Worm (Caenorhabditis elegans) whole organism, L4 larva: ENCODE results near the gene inpp-1.

Experiments used
- aly-2 ChIP-seq: sonication (generic microtip); optimal IDR thresholded peaks from 2 replicates; lab custom pipeline; 2018; ENCODE audit warnings: missing biosample characterization, missing genetic modification characterization
- attf-4 ChIP-seq: sonication (generic microtip); optimal IDR thresholded peaks from 3 replicates; lab custom pipeline; 2017; ENCODE audit warnings: missing biosample characterization, missing genetic modification characterization
- ceh-20 ChIP-seq: fragments of 200-800 bp; sonication (Bioruptor generic); IDR thresholded peaks from 2 replicates; pipeline ENCODE4 v1.3.6; 2022; ENCODE audit warnings: missing genetic modification reagents, missing genetic modification characterization, missing compliant biosample characterization
- nhr-6 ChIP-seq: fragments of 150-350 bp; optimal IDR thresholded peaks from 2 replicates; lab custom pipeline; 2014; ENCODE audit warnings: missing biosample characterization, missing genetic modification characterization
- unc-62 ChIP-seq, 3 experiments: fragments of 150-350 bp in 1 of 3; sonication (generic microtip); optimal IDR thresholded peaks in 2 of 3; peaks in 1 of 3; 1 replicate in 1 of 3; 2 replicates in 2 of 3; lab custom pipeline; 2014 to 2017; ENCODE audit warnings: missing biosample characterization in 3 of 3, missing genetic modification characterization in 3 of 3, missing genetic modification reagents in 3 of 3, missing genotype in 1 of 3
- zag-1 ChIP-seq: fragments of 150-350 bp; optimal IDR thresholded peaks from 2 replicates; lab custom pipeline; 2014; ENCODE audit warnings: missing biosample characterization, missing genetic modification characterization

The inpp-1 gene

DNA sequence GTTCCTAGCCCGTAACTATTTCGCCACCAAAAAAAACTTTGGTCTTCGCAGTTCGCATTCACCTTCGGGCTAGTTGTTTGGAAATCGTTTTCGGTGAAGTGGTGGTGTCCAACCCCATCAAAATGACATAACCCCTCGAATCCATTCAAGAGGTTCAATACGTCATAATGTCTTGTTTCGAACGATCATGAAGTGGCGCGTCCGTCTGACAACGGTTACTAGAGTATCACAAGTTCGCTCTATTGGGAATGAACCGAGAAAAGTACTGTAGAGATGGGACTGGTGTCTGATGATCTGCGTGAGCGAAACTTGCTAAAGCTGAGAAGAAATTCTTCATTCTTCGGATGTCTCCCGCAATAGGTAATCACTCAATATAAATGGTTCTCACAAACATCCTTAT lies 46.0 kb downstream of the inpp-1 start, which contains the start of gene ZC168.2:
Gene ZC168.2 (plus strand): TSS at position 301 of the 400 bp plus-strand sequence.
- TF ChIP-seq nhr-6 (tag; lab: Kevin White, UChicago) (no peak), ceh-20 (no peak), aly-2 (tag; lab: Kevin White, UChicago) (no peak), attf-4 (tag; lab: Kevin White, UChicago) (no peak), unc-62 (GFP tag; optimal IDR thresholded peaks at IDR 0.05 in 1 of 2; lab: Kevin White, UChicago) (peak in 1 of 2 experiments; percentile 79), unc-62 (tag; optimal IDR thresholded peaks at IDR 0.05; lab: Kevin White, UChicago) (no peak), zag-1 (tag; lab: Kevin White, UChicago) (no peak)
- TF ChIP-seq, all 104 proteins: peak for 1
